Fruit fly (Drosophila melanogaster) whole organism, adult: ENCODE data around the gene pst.

ENCODE experiments used
- CG14711 ChIP-seq: fragments of 200-800 bp; sonication (Bioruptor generic); optimal IDR thresholded peaks from 2 replicates; lab custom pipeline; 2018; ENCODE audit warnings: missing biosample characterization, mild to moderate bottlenecking, missing genetic modification characterization, moderate library complexity
- CG33017 ChIP-seq: fragments of 200-800 bp; sonication (Bioruptor generic); optimal IDR thresholded peaks from 2 replicates; lab custom pipeline; 2018; ENCODE audit warnings: missing biosample characterization, mild to moderate bottlenecking, missing genetic modification characterization, moderate library complexity
- CG7045 ChIP-seq: fragments of 200-800 bp; sonication (Bioruptor generic); optimal IDR thresholded peaks from 2 replicates; lab custom pipeline; 2017; ENCODE audit warnings: missing biosample characterization, mild to moderate bottlenecking, missing genetic modification characterization
- Hr96 ChIP-seq: fragments of 200-800 bp; sonication (Bioruptor generic); optimal IDR thresholded peaks from 2 replicates; lab custom pipeline; 2016; ENCODE audit warnings: missing biosample characterization, missing genetic modification characterization
- cnc ChIP-seq, 2 experiments: fragments of >200 bp; optimal IDR thresholded peaks; 2 replicates each; lab custom pipeline; 2017
- kay ChIP-seq: fragments of 200-800 bp; sonication (Bioruptor generic); peaks from one replicate; lab custom pipeline; 2016; ENCODE audit warnings: missing biosample characterization, missing genetic modification characterization, borderline replicate concordance
- tj ChIP-seq: fragments of 200-800 bp; sonication (Bioruptor generic); optimal IDR thresholded peaks from 3 replicates; lab custom pipeline; 2017; ENCODE audit warnings: missing biosample characterization, mild to moderate bottlenecking, missing genetic modification characterization, moderate library complexity
- toe ChIP-seq: fragments of 200-800 bp; sonication (Bioruptor generic); optimal IDR thresholded peaks from 2 replicates; lab custom pipeline; 2016; ENCODE audit warnings: missing biosample characterization, missing genetic modification characterization

DNA sequence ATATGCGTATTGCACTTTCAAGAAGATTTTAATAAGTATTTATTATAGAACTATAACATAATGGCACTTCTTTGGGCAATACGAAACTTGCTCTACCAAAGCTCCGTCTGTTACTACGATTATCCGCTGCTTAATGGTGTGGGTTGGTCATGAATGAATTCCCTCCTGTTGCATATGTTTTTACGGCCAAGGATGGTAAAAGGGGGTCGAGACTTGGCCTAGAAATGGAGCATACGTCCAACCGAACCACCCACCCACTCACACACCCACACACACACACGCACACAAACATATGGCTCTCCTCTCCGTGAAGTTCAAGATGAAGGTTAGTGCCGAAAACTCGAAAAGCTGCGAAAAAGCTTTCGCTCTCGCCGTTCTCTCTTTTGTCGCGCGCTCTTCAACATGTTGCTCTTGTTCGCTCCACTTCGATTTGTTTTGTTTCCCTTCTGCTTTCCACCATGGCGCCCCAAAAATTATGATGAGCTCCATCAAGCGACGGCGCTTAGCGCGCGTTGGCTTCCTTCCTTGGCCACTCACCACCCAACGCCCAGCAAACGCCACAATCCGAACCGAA, 46.4 kb downstream of the pst start:
- TF ChIP-seq kay (GFP tag; lab: Kevin White, UChicago) (no peak), toe (GFP tag; lab: Kevin White, UChicago) (no peak), CG14711 (no peak), cnc (optimal IDR thresholded peaks at IDR 0.05; lab: Kevin White, UChicago) (no peak), tj (no peak), Hr96 (no peak), CG33017 (no peak), CG7045 (GFP tag; lab: Kevin White, UChicago) (no peak)
